Worm (Caenorhabditis elegans) whole organism, midembryonic: ENCODE data around the gene srx-13.

Experiments used
- flt-1 ChIP-seq: fragments of 200-800 bp; sonication (Bioruptor generic); IDR thresholded peaks from 2 replicates; pipeline ENCODE4 v1.3.6; 2022; ENCODE audit warnings: missing genetic modification characterization, missing compliant biosample characterization
- tab-1 ChIP-seq: fragments of 200-800 bp; sonication (Bioruptor generic); IDR thresholded peaks from 2 replicates; pipeline ENCODE4 v1.3.6; 2022; ENCODE audit warnings: missing genetic modification characterization, missing compliant biosample characterization

DNA sequence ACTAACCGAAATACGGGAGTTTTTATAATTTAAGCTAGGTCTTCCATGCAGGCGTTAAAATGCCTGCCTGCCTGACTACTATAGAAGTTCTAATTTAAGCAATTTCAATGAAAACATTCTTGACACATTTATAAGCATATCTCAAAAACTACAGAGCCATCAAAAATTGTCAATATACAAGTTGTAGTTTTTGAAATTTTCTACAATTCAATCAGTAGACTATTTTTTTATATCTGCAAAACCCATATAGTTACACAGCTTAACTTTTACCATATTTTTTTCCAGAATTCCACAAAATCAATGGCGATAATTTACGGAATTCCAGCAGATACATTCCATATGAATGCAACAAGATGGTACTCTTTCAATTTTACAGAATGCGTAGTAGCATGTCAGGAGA, 44.7 kb upstream of the srx-13 start, which contains the start of gene C50A2.7:
- TF ChIP-seq tab-1 (no peak), flt-1 (GFP tag; lab: Robert Waterston, UW) (no peak)
